Fruit fly (Drosophila melanogaster) whole organism, embryonic: ENCODE measurements around the gene Ir87a.

Source experiments
- Ada2b ChIP-seq: fragments of 200-800 bp; sonication (Bioruptor generic); IDR thresholded peaks from 2 replicates; pipeline ENCODE4 v1.3.6; 2022; ENCODE audit warnings: missing biosample characterization, missing genetic modification characterization
- CG11093 ChIP-seq: fragments of 200-800 bp; sonication (Bioruptor generic); IDR thresholded peaks from 3 replicates; pipeline ENCODE4 v1.3.6; 2022; ENCODE audit warnings: missing biosample characterization, missing genetic modification characterization
- Dp ChIP-seq: fragments of 200-800 bp; sonication (Bioruptor generic); optimal IDR thresholded peaks from 2 replicates; lab custom pipeline; 2018; ENCODE audit warnings: missing biosample characterization, mild to moderate bottlenecking, missing genetic modification characterization, moderate library complexity
- Gsc ChIP-seq: fragments of 200-800 bp; sonication (Bioruptor generic); IDR thresholded peaks from 2 replicates; pipeline ENCODE4 v1.3.6; 2022; ENCODE audit warnings: missing biosample characterization, missing genetic modification characterization
- Hr78 ChIP-seq, 2 experiments: fragments of 200-800 bp in 1 of 2; fragments of >200 bp in 1 of 2; sonication (Bioruptor generic) in 1 of 2; optimal IDR thresholded peaks; 2 replicates each; lab custom pipeline; 2017 to 2019; ENCODE audit warnings: missing biosample characterization in 2 of 2, missing genetic modification characterization in 2 of 2, mild to moderate bottlenecking in 1 of 2, moderate library complexity in 1 of 2
- MTF-1 ChIP-seq: fragments of 200-800 bp; sonication (Bioruptor generic); optimal IDR thresholded peaks from 2 replicates; lab custom pipeline; 2018; ENCODE audit warnings: missing biosample characterization, mild to moderate bottlenecking, missing genetic modification characterization, borderline replicate concordance
- cwo ChIP-seq: fragments of 200-800 bp; sonication (Bioruptor generic); optimal IDR thresholded peaks from 3 replicates; lab custom pipeline; 2017; ENCODE audit warnings: missing biosample characterization, missing genetic modification characterization, mild to moderate bottlenecking, moderate library complexity, missing genetic modification reagents
- eyg ChIP-seq: fragments of 200-800 bp; sonication (Bioruptor generic); optimal IDR thresholded peaks from 3 replicates; lab custom pipeline; 2016; ENCODE audit warnings: missing biosample characterization, missing genetic modification characterization
- fd64A ChIP-seq: fragments of 200-800 bp; sonication (Bioruptor generic); optimal IDR thresholded peaks from 3 replicates; lab custom pipeline; 2018; ENCODE audit warnings: missing biosample characterization, mild to moderate bottlenecking, missing genetic modification characterization
- pan ChIP-seq, 4 experiments: fragments of >200 bp in 3 of 4; fragments of 200-800 bp in 1 of 4; sonication (Bioruptor generic) in 1 of 4; optimal IDR thresholded peaks in 3 of 4; IDR thresholded peaks in 1 of 4; 2 replicates each; pipeline versions ENCODE4 v1.3.6 to Lab custom; 2017 to 2022; ENCODE audit warnings: missing biosample characterization in 2 of 4, missing genetic modification characterization in 2 of 4, mixed read lengths in 1 of 4
- shn ChIP-seq: fragments of 200-800 bp; sonication (Bioruptor generic); optimal IDR thresholded peaks from 3 replicates; lab custom pipeline; 2016; ENCODE audit warnings: missing biosample characterization, missing genetic modification characterization

DNA sequence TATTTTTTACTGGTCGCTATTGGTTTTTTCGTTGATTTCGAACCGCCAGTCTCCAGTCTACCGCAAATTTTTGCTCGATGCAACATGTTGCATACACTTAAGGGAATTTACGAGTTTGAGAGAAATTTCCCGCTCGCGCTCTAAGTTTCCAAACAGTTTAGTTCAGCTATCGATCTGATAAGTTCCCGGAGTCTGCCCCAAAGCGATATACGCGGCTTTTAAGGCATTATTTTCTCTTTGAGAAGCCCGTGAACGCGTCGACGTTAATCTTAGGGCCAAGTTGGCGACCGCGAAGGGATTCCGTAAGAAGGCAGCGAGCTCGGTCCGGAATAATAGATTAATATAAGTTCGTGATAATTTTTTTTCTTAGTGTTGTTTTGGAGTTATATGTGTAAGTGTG, 45.2 kb upstream of the Ir87a start:
- TF ChIP-seq fd64A = no peak
- no peak for TF ChIP-seq shn (GFP tag; lab: Kevin White, UChicago)
- no peak for TF ChIP-seq eyg
- TF ChIP-seq Hr78 (GFP tag; optimal IDR thresholded peaks at IDR 0.05; lab: Kevin White, UChicago) = no peak
- no peak for TF ChIP-seq Gsc (GFP tag; lab: Robert Waterston, UW)
- no peak for TF ChIP-seq cwo
- no peak for TF ChIP-seq Ada2b (GFP tag; lab: Robert Waterston, UW)
- no peak for TF ChIP-seq CG11093
- no peak for TF ChIP-seq MTF-1 (GFP tag; lab: Kevin White, UChicago)
- TF ChIP-seq Dp (GFP tag; lab: Kevin White, UChicago) = no peak
- TF ChIP-seq pan (optimal IDR thresholded peaks at IDR 0.05; lab: Kevin White, UChicago) = no peak
- no peak for TF ChIP-seq pan (GFP tag; optimal IDR thresholded peaks at IDR 0.05 in 1 of 2, IDR thresholded peaks at IDR 0.05 in 1 of 2)
